Fruit fly (Drosophila melanogaster) whole organism, embryonic: Measurements from ENCODE around the gene Vlet.

Experiments used
- Antp ChIP-seq: fragments of 200-800 bp; sonication (Bioruptor generic); optimal IDR thresholded peaks from 3 replicates; lab custom pipeline; 2016; ENCODE audit warnings: missing biosample characterization, missing genetic modification characterization
- BEAF-32 ChIP-seq: fragments of 200-800 bp; sonication (Bioruptor generic); optimal IDR thresholded peaks from 3 replicates; lab custom pipeline; 2017; ENCODE audit warnings: missing biosample characterization, missing genetic modification characterization, mild to moderate bottlenecking, moderate library complexity, missing genetic modification reagents
- CG10462 ChIP-seq: fragments of 200-800 bp; sonication (Bioruptor generic); optimal IDR thresholded peaks from 2 replicates; lab custom pipeline; 2016; ENCODE audit warnings: missing biosample characterization, missing genetic modification characterization
- CG10654 ChIP-seq: fragments of 200-800 bp; sonication (Bioruptor generic); optimal IDR thresholded peaks from 2 replicates; lab custom pipeline; 2016; ENCODE audit warnings: missing biosample characterization, missing genetic modification characterization
- CG11247 ChIP-seq: fragments of 200-800 bp; sonication (Bioruptor generic); IDR thresholded peaks from 2 replicates; pipeline ENCODE4 v1.3.6; 2022; ENCODE audit warnings: missing biosample characterization, missing genetic modification characterization
- CG11723 ChIP-seq: fragments of 200-800 bp; sonication (Bioruptor generic); optimal IDR thresholded peaks from 2 replicates; lab custom pipeline; 2017; ENCODE audit warnings: missing biosample characterization, mild to moderate bottlenecking, missing genetic modification characterization
- CG12659 ChIP-seq: fragments of 200-800 bp; sonication (Bioruptor generic); optimal IDR thresholded peaks from 3 replicates; lab custom pipeline; 2017; ENCODE audit warnings: mild to moderate bottlenecking, missing biosample characterization, missing genetic modification reagents, missing genetic modification characterization
- CG13123 ChIP-seq: fragments of 200-800 bp; sonication (Bioruptor generic); optimal IDR thresholded peaks from 2 replicates; lab custom pipeline; 2016; ENCODE audit warnings: missing biosample characterization, missing genetic modification characterization
- CG15011 ChIP-seq: fragments of 200-800 bp; sonication (Bioruptor generic); optimal IDR thresholded peaks from 3 replicates; lab custom pipeline; 2018; ENCODE audit warnings: missing biosample characterization, mild to moderate bottlenecking, missing genetic modification characterization
- CG15479 ChIP-seq: fragments of 200-800 bp; sonication (Bioruptor generic); optimal IDR thresholded peaks from 3 replicates; lab custom pipeline; 2019; ENCODE audit warnings: missing biosample characterization, mild to moderate bottlenecking, missing genetic modification characterization, moderate library complexity
- CG15601 ChIP-seq: fragments of 200-800 bp; sonication (Bioruptor generic); optimal IDR thresholded peaks from 3 replicates; lab custom pipeline; 2019; ENCODE audit warnings: missing biosample characterization, mild to moderate bottlenecking, missing genetic modification characterization, moderate library complexity
- CG15696 ChIP-seq: fragments of 200-800 bp; sonication (Bioruptor generic); optimal IDR thresholded peaks from 2 replicates; lab custom pipeline; 2019; ENCODE audit warnings: missing biosample characterization, mild to moderate bottlenecking, missing genetic modification characterization, moderate library complexity
- CG17829 ChIP-seq: fragments of 200-800 bp; optimal IDR thresholded peaks from 2 replicates; lab custom pipeline; 2019; ENCODE audit warnings: missing biosample characterization, mild to moderate bottlenecking, missing genetic modification characterization, moderate library complexity
- CG32532 ChIP-seq: fragments of 200-800 bp; sonication (Bioruptor generic); IDR thresholded peaks from 2 replicates; pipeline ENCODE4 v1.3.6; 2022; ENCODE audit warnings: missing biosample characterization, missing genetic modification characterization
- CG33213 ChIP-seq: fragments of 200-800 bp; sonication (Bioruptor generic); optimal IDR thresholded peaks from 3 replicates; lab custom pipeline; 2016; ENCODE audit warnings: missing biosample characterization, missing genetic modification characterization
- CG33557 ChIP-seq: fragments of 200-800 bp; sonication (Bioruptor generic); optimal IDR thresholded peaks from 2 replicates; lab custom pipeline; 2019; ENCODE audit warnings: missing biosample characterization, mild to moderate bottlenecking, missing genetic modification characterization, moderate library complexity
- CG4617 ChIP-seq: fragments of 200-800 bp; sonication (Bioruptor generic); optimal IDR thresholded peaks from 3 replicates; lab custom pipeline; 2016; ENCODE audit warnings: missing biosample characterization, missing genetic modification characterization, borderline replicate concordance
- CG4707 ChIP-seq: fragments of 200-800 bp; sonication (Bioruptor generic); optimal IDR thresholded peaks from 2 replicates; lab custom pipeline; 2018; ENCODE audit warnings: missing biosample characterization, mild to moderate bottlenecking, missing genetic modification characterization, moderate library complexity
- CG4854 ChIP-seq: fragments of 200-800 bp; sonication (Bioruptor generic); optimal IDR thresholded peaks from 2 replicates; lab custom pipeline; 2016; ENCODE audit warnings: missing biosample characterization, missing genetic modification characterization, inconsistent platforms
- CG7271 ChIP-seq: fragments of 200-800 bp; sonication (Bioruptor generic); optimal IDR thresholded peaks from 2 replicates; lab custom pipeline; 2018; ENCODE audit warnings: missing biosample characterization, mild to moderate bottlenecking, missing genetic modification characterization, moderate library complexity
- CG8089 ChIP-seq: fragments of 200-800 bp; sonication (Bioruptor generic); optimal IDR thresholded peaks from 3 replicates; lab custom pipeline; 2016; ENCODE audit warnings: missing biosample characterization, missing genetic modification characterization
- Doc3 ChIP-seq: fragments of 200-800 bp; sonication (Bioruptor generic); IDR thresholded peaks from 3 replicates; pipeline ENCODE4 v1.3.6; 2022; ENCODE audit warnings: missing biosample characterization, missing genetic modification characterization; ENCODE audit not compliant: partially characterized antibody
- Drgx ChIP-seq: fragments of 200-800 bp; sonication (Bioruptor generic); IDR thresholded peaks from 2 replicates; pipeline ENCODE4 v1.3.6; 2022; ENCODE audit warnings: missing biosample characterization, missing genetic modification characterization
- Gsc ChIP-seq: fragments of 200-800 bp; sonication (Bioruptor generic); IDR thresholded peaks from 2 replicates; pipeline ENCODE4 v1.3.6; 2022; ENCODE audit warnings: missing biosample characterization, missing genetic modification characterization
- Neu2 ChIP-seq: fragments of 200-800 bp; sonication (Bioruptor generic); optimal IDR thresholded peaks from 3 replicates; lab custom pipeline; 2016; ENCODE audit warnings: missing biosample characterization, missing genetic modification characterization, borderline replicate concordance
- Nf-YA ChIP-seq: fragments of 200-800 bp; sonication (Bioruptor generic); IDR thresholded peaks from 2 replicates; pipeline ENCODE4 v1.3.6; 2022; ENCODE audit warnings: missing biosample characterization, missing genetic modification characterization
- Nf-YB ChIP-seq: fragments of 200-800 bp; sonication (Bioruptor generic); optimal IDR thresholded peaks from 3 replicates; lab custom pipeline; 2019; ENCODE audit warnings: missing biosample characterization, mild to moderate bottlenecking, missing genetic modification characterization, moderate library complexity
- Opbp ChIP-seq: fragments of 200-800 bp; sonication (Bioruptor generic); IDR thresholded peaks from 3 replicates; pipeline ENCODE4 v1.3.6; 2022; ENCODE audit warnings: missing biosample characterization, missing genetic modification characterization; ENCODE audit not compliant: partially characterized antibody
- Tbp ChIP-seq: fragments of >200 bp; optimal IDR thresholded peaks from 2 replicates; lab custom pipeline; 2018; ENCODE audit warnings: missing biosample characterization, missing genetic modification characterization
- ap ChIP-seq: fragments of 200-800 bp; sonication (Bioruptor generic); IDR thresholded peaks from 2 replicates; pipeline ENCODE4 v1.3.6; 2022; ENCODE audit warnings: missing biosample characterization, missing genetic modification characterization
- cwo ChIP-seq: fragments of 200-800 bp; sonication (Bioruptor generic); optimal IDR thresholded peaks from 3 replicates; lab custom pipeline; 2017; ENCODE audit warnings: missing biosample characterization, missing genetic modification characterization, mild to moderate bottlenecking, moderate library complexity, missing genetic modification reagents
- dan ChIP-seq: fragments of 200-800 bp; sonication (Bioruptor generic); IDR thresholded peaks from 2 replicates; pipeline ENCODE4 v1.3.6; 2022; ENCODE audit warnings: missing biosample characterization, missing genetic modification characterization
- ems ChIP-seq: fragments of 200-800 bp; sonication (Bioruptor generic); optimal IDR thresholded peaks from 3 replicates; lab custom pipeline; 2016; ENCODE audit warnings: missing biosample characterization, missing genetic modification characterization
- ind ChIP-seq: fragments of 200-800 bp; sonication (Bioruptor generic); optimal IDR thresholded peaks from 3 replicates; lab custom pipeline; 2016; ENCODE audit warnings: missing biosample characterization, missing genetic modification characterization
- kah ChIP-seq: fragments of 200-800 bp; sonication (Bioruptor generic); optimal IDR thresholded peaks from 2 replicates; lab custom pipeline; 2018; ENCODE audit warnings: missing biosample characterization, mild to moderate bottlenecking, missing genetic modification characterization
- klu ChIP-seq: fragments of 200-800 bp; sonication (Bioruptor generic); IDR thresholded peaks from 2 replicates; pipeline ENCODE4 v1.3.6; 2022; ENCODE audit warnings: missing biosample characterization, missing genetic modification characterization
- lab ChIP-seq: fragments of 200-800 bp; sonication (Bioruptor generic); optimal IDR thresholded peaks from 3 replicates; lab custom pipeline; 2017; ENCODE audit warnings: missing biosample characterization, missing genetic modification characterization, mild to moderate bottlenecking, moderate library complexity, missing genetic modification reagents
- lilli ChIP-seq: fragments of 200-800 bp; sonication (Bioruptor generic); optimal IDR thresholded peaks from 3 replicates; lab custom pipeline; 2016; ENCODE audit warnings: missing biosample characterization, missing genetic modification characterization
- oc ChIP-seq: fragments of 200-800 bp; sonication (Bioruptor generic); optimal IDR thresholded peaks from 2 replicates; lab custom pipeline; 2018; ENCODE audit warnings: missing biosample characterization, mild to moderate bottlenecking, missing genetic modification characterization, moderate library complexity
- odd ChIP-seq: fragments of 200-800 bp; sonication (Bioruptor generic); optimal IDR thresholded peaks from 2 replicates; lab custom pipeline; 2017; ENCODE audit warnings: missing biosample characterization, mild to moderate bottlenecking, missing genetic modification characterization
- pfk ChIP-seq: fragments of 200-800 bp; sonication (Bioruptor generic); optimal IDR thresholded peaks from 2 replicates; lab custom pipeline; 2018; ENCODE audit warnings: missing biosample characterization, mild to moderate bottlenecking, missing genetic modification characterization, moderate library complexity
- row ChIP-seq: fragments of 200-800 bp; sonication (Bioruptor generic); IDR thresholded peaks from 3 replicates; pipeline ENCODE4 v1.3.6; 2022; ENCODE audit warnings: missing biosample characterization, missing genetic modification characterization
- run ChIP-seq: fragments of 200-800 bp; sonication (Bioruptor generic); optimal IDR thresholded peaks from 3 replicates; lab custom pipeline; 2018; ENCODE audit warnings: missing biosample characterization, mild to moderate bottlenecking, missing genetic modification characterization
- sima ChIP-seq: fragments of 200-800 bp; sonication (Bioruptor generic); optimal IDR thresholded peaks from 2 replicates; lab custom pipeline; 2016; ENCODE audit warnings: missing biosample characterization, missing genetic modification characterization
- stwl ChIP-seq: fragments of 200-800 bp; sonication (Bioruptor generic); optimal IDR thresholded peaks from 3 replicates; lab custom pipeline; 2018; ENCODE audit warnings: missing biosample characterization, mild to moderate bottlenecking, missing genetic modification characterization, moderate library complexity
- twi ChIP-seq: fragments of 200-800 bp; optimal IDR thresholded peaks from 2 replicates; lab custom pipeline; 2019; ENCODE audit warnings: missing biosample characterization, mild to moderate bottlenecking, missing genetic modification characterization, moderate library complexity
- vvl ChIP-seq: fragments of 200-800 bp; sonication (Bioruptor generic); IDR thresholded peaks from 2 replicates; pipeline ENCODE4 v1.3.6; 2022; ENCODE audit warnings: missing biosample characterization, missing genetic modification characterization
- zen ChIP-seq: fragments of 200-800 bp; sonication (Bioruptor generic); optimal IDR thresholded peaks from 3 replicates; lab custom pipeline; 2018; ENCODE audit warnings: missing biosample characterization, mild to moderate bottlenecking, missing genetic modification characterization, moderate library complexity

The Vlet gene

DNA sequence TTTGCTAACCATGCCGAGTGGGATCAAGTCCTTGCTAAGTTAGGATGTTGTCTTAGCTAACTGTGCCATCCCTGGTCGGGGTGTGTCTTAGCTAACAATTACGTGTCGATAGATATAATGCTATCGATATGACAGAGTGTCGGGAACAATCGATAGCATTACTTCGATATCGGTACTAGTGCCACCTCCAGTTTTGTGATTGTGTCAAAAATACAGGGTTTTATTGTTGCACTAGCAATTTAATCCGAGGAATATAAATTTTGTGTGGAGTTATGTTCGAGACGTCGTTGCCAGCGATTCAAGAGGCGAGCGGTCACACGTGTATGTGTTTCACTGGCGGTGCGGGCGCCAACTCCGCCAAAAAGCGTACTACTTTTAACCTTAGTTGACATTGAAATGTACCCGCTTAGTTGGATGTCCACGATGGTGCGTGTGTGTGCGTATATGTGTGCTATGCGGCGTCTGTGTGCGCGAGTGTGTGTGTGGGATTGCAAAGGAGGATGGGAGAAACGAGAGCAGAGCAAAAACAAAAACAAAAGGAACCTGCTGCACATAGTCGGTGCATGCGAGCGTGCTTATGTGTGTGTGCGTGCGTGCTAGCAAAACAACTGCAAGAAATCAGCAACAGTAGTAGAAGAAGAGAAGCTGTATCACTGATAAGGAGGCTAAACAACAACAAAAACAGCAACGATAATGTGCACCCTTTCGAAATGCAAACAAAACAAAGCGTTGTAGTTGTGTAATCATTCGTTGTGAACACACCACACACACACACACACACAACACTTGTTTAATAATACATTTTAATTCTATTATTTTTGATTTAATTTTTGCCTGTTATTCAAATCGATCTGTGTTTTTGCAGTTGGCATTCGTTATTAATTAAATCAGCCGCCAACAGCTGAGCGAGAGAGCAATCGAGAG is 16.8 kb upstream of the Vlet start, which contains the start of gene PhKgamma (continued):
- TF ChIP-seq Drgx (GFP tag; lab: Robert Waterston, UW) (0 out of 2 replicates have a peak, but pooled peaks have one; percentile 7), CG15696 (tag; lab: Kevin White, UChicago) (no peak), ems (no peak), CG33557 (GFP tag; lab: Kevin White, UChicago) (no peak), BEAF-32 (peak; percentile 95), pfk (no peak), CG8089 (GFP tag; lab: Kevin White, UChicago) (no peak), ind (GFP tag; lab: Kevin White, UChicago) (no peak), Nf-YB (GFP tag; lab: Kevin White, UChicago) (peak; percentile 10), CG15601 (tag; lab: Kevin White, UChicago) (peak; percentile 63), kah (no peak), run (tag; lab: Kevin White, UChicago) (no peak), CG11247 (GFP tag; lab: Robert Waterston, UW) (no peak), Tbp (GFP tag; lab: Kevin White, UChicago) (no peak), zen (tag; lab: Kevin White, UChicago) (peak; percentile 79), CG4707 (GFP tag; lab: Kevin White, UChicago) (no peak), row (peak; percentile 38; the same call in 1 of the 3 replicates), stwl (peak; percentile 70), CG7271 (tag; lab: Kevin White, UChicago) (no peak), Nf-YA (no peak), CG4854 (no peak), vvl (peak; percentile 48), lab (no peak), cwo (GFP tag; lab: Kevin White, UChicago) (no peak), CG32532 (GFP tag; lab: Robert Waterston, UW) (peak; percentile 41; the same call in 1 of the 2 replicates), Neu2 (GFP tag; lab: Kevin White, UChicago) (no peak), Doc3 (GFP tag; lab: Robert Waterston, UW) (peak; percentile 81), CG33213 (GFP tag; lab: Kevin White, UChicago) (peak; percentile 73), ap (no peak), klu (GFP tag; lab: Robert Waterston, UW) (no peak), lilli (GFP tag; lab: Kevin White, UChicago) (no peak), odd (GFP tag; lab: Kevin White, UChicago) (no peak), Gsc (no peak), CG12659 (GFP tag; lab: Kevin White, UChicago) (peak; percentile 74), Opbp (GFP tag; lab: Robert Waterston, UW) (peak; percentile 96), CG10462 (GFP tag; lab: Kevin White, UChicago) (no peak), CG10654 (GFP tag; lab: Kevin White, UChicago) (no peak), sima (GFP tag; lab: Kevin White, UChicago) (no peak), CG17829 (tag; lab: Kevin White, UChicago) (peak; percentile 54), oc (tag; lab: Kevin White, UChicago) (peak; percentile 40), CG15479 (GFP tag; lab: Kevin White, UChicago) (peak; percentile 96), CG4617 (peak; percentile 52), CG13123 (no peak), CG15011 (GFP tag; lab: Kevin White, UChicago) (no peak), Antp (GFP tag; lab: Kevin White, UChicago) (peak; percentile 15), dan (GFP tag; lab: Robert Waterston, UW) (no peak), twi (tag; lab: Kevin White, UChicago) (no peak), CG11723 (GFP tag; lab: Kevin White, UChicago) (no peak)
